Worm (Caenorhabditis elegans) whole organism, young adult: Measurements from ENCODE around the gene srh-212.

ENCODE experiments used
- F39B2.1 ChIP-seq: fragments of 200-800 bp; sonication (Bioruptor generic); IDR thresholded peaks from 2 replicates; pipeline ENCODE4 v1.3.6; 2022; ENCODE audit warnings: missing genetic modification reagents, missing genetic modification characterization, missing compliant biosample characterization
- F49E8.2 ChIP-seq: sonication (generic microtip); optimal IDR thresholded peaks from 3 replicates; lab custom pipeline; 2017; ENCODE audit warnings: missing genetic modification characterization, mild to moderate bottlenecking, missing compliant biosample characterization, antibody characterized with exemption, moderate library complexity; ENCODE audit not compliant: insufficient read depth
- T07F8.4 ChIP-seq: sonication (generic microtip); optimal IDR thresholded peaks from 2 replicates; lab custom pipeline; 2016; ENCODE audit warnings: mild to moderate bottlenecking, missing genetic modification characterization, moderate library complexity, missing compliant biosample characterization
- ama-1 ChIP-seq, 3 experiments: fragments of 150-350 bp in 1 of 3; sonication (generic microtip) in 2 of 3; optimal IDR thresholded peaks; 2 replicates each; lab custom pipeline; 2014 to 2018; ENCODE audit warnings: missing biosample characterization in 2 of 3, missing genetic modification characterization in 2 of 3, missing genetic modification reagents in 2 of 3
- ceh-91 ChIP-seq: fragments of 200-800 bp; sonication (Bioruptor generic); IDR thresholded peaks from 2 replicates; pipeline ENCODE4 v1.3.6; 2022; ENCODE audit warnings: missing genetic modification reagents, missing genetic modification characterization, missing compliant biosample characterization
- dpl-1 ChIP-seq: fragments of 150-350 bp; optimal IDR thresholded peaks from 2 replicates; lab custom pipeline; 2014; ENCODE audit warnings: missing biosample characterization, missing genetic modification reagents, missing genetic modification characterization
- him-1 ChIP-seq: sonication (generic microtip); optimal IDR thresholded peaks from 2 replicates; lab custom pipeline; 2016; ENCODE audit warnings: missing genotype, missing genetic modification reagents, missing genetic modification characterization, missing compliant biosample characterization
- lin-26 ChIP-seq: fragments of 200-800 bp; sonication (Bioruptor generic); IDR thresholded peaks from 2 replicates; pipeline ENCODE4 v1.3.6; 2022; ENCODE audit warnings: missing genetic modification reagents, missing genetic modification characterization, missing compliant biosample characterization
- nfya-1 ChIP-seq: sonication (generic microtip); optimal IDR thresholded peaks from 2 replicates; lab custom pipeline; 2017; ENCODE audit warnings: antibody characterized with exemption, missing compliant biosample characterization, missing genetic modification characterization, borderline replicate concordance; ENCODE audit not compliant: insufficient read depth
- nhr-120 ChIP-seq: fragments of 200-800 bp; sonication (Bioruptor generic); IDR thresholded peaks from 2 replicates; pipeline ENCODE4 v1.3.6; 2022; ENCODE audit warnings: missing genetic modification characterization, missing compliant biosample characterization
- nhr-90 ChIP-seq: sonication (generic microtip); optimal IDR thresholded peaks from 2 replicates; lab custom pipeline; 2016; ENCODE audit warnings: missing genotype, mild to moderate bottlenecking, missing genetic modification characterization, missing compliant biosample characterization
- pha-4 ChIP-seq: fragments of 150-350 bp; sonication (generic microtip); optimal IDR thresholded peaks from 2 replicates; lab custom pipeline; 2014; ENCODE audit warnings: missing biosample characterization, missing genetic modification reagents, missing genetic modification characterization
- unc-130 ChIP-seq: sonication (generic microtip); optimal IDR thresholded peaks from 2 replicates; lab custom pipeline; 2016; ENCODE audit warnings: missing genetic modification reagents, missing genetic modification characterization, missing compliant biosample characterization
- ztf-18 ChIP-seq: sonication (generic microtip); optimal IDR thresholded peaks from 2 replicates; lab custom pipeline; 2016; ENCODE audit warnings: missing genotype, mild to moderate bottlenecking, missing genetic modification characterization, missing compliant biosample characterization

DNA sequence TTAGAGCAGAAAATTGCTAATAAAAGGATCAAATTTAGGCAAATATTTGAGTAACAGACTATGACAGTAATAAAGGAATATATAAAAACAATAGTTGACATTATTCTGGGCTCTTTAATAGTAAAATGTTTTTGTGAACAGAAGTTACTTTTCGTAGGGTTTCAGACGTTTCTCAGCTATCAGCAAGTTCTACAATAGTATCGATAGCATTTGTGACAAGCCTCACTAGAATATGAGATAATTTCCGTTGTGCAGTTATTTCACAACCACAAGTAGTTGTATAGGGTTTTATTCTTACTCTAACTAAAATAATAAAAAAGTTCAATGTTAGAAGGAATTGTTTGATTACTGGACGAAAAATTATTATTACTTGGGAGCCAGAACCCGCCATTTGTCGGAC is 50.4 kb downstream of the srh-212 start, which contains the start of gene srbc-68:
- TF ChIP-seq ceh-91: no peak
- no peak for TF ChIP-seq lin-26
- no peak for TF ChIP-seq ama-1 (optimal IDR thresholded peaks at IDR 0.05; lab: Kevin White, UChicago)
- TF ChIP-seq ama-1 (GFP tag; optimal IDR thresholded peaks at IDR 0.05; lab: Kevin White, UChicago): no peak
- no peak for TF ChIP-seq nhr-120 (GFP tag; lab: Robert Waterston, UW)
- TF ChIP-seq dpl-1 (GFP tag; lab: Kevin White, UChicago): no peak
- no peak for TF ChIP-seq F49E8.2
- no peak for TF ChIP-seq ztf-18 (tag; lab: Kevin White, UChicago)
- no peak for TF ChIP-seq him-1 (tag; lab: Kevin White, UChicago)
- no peak for TF ChIP-seq F39B2.1 (GFP tag; lab: Robert Waterston, UW)
- no peak for TF ChIP-seq T07F8.4 (tag; lab: Kevin White, UChicago)
- no peak for TF ChIP-seq nhr-90
- no peak for TF ChIP-seq pha-4 (tag; lab: Kevin White, UChicago)
- no peak for TF ChIP-seq nfya-1
- TF ChIP-seq unc-130 (GFP tag; lab: Kevin White, UChicago): no peak
